Fruit fly (Drosophila melanogaster) whole organism, embryonic: Measurements from ENCODE around the gene CG8117.

Experiments used
- ATbp ChIP-seq: fragments of 200-800 bp; sonication (Bioruptor generic); optimal IDR thresholded peaks from 2 replicates; lab custom pipeline; 2017; ENCODE audit warnings: missing biosample characterization, mild to moderate bottlenecking, missing genetic modification characterization, missing genetic modification reagents
- BtbVII ChIP-seq: fragments of 200-800 bp; sonication (Bioruptor generic); optimal IDR thresholded peaks from 3 replicates; lab custom pipeline; 2017; ENCODE audit warnings: missing biosample characterization, mild to moderate bottlenecking, missing genetic modification characterization
- CG10462 ChIP-seq: fragments of 200-800 bp; sonication (Bioruptor generic); optimal IDR thresholded peaks from 2 replicates; lab custom pipeline; 2016; ENCODE audit warnings: missing biosample characterization, missing genetic modification characterization
- CG10543 ChIP-seq: fragments of 200-800 bp; sonication (Bioruptor generic); optimal IDR thresholded peaks from 3 replicates; lab custom pipeline; 2017; ENCODE audit warnings: missing biosample characterization, mild to moderate bottlenecking, missing genetic modification characterization, moderate library complexity
- CG10959 ChIP-seq: fragments of 200-800 bp; sonication (Bioruptor generic); IDR thresholded peaks from 2 replicates; pipeline ENCODE4 v1.3.6; 2022; ENCODE audit warnings: missing biosample characterization, missing genetic modification characterization
- CG11504 ChIP-seq: fragments of 200-800 bp; sonication (Bioruptor generic); optimal IDR thresholded peaks from 3 replicates; lab custom pipeline; 2019; ENCODE audit warnings: missing biosample characterization, mild to moderate bottlenecking, missing genetic modification characterization, moderate library complexity
- CG11723 ChIP-seq: fragments of 200-800 bp; sonication (Bioruptor generic); optimal IDR thresholded peaks from 2 replicates; lab custom pipeline; 2017; ENCODE audit warnings: missing biosample characterization, mild to moderate bottlenecking, missing genetic modification characterization
- CG12659 ChIP-seq: fragments of 200-800 bp; sonication (Bioruptor generic); optimal IDR thresholded peaks from 3 replicates; lab custom pipeline; 2017; ENCODE audit warnings: mild to moderate bottlenecking, missing biosample characterization, missing genetic modification reagents, missing genetic modification characterization
- CG1529 ChIP-seq: fragments of 200-800 bp; sonication (Bioruptor generic); optimal IDR thresholded peaks from 3 replicates; lab custom pipeline; 2018; ENCODE audit warnings: missing biosample characterization, missing genetic modification characterization
- CG17359 ChIP-seq: fragments of 200-800 bp; sonication (Bioruptor generic); optimal IDR thresholded peaks from 3 replicates; lab custom pipeline; 2018; ENCODE audit warnings: missing biosample characterization, mild to moderate bottlenecking, missing genetic modification characterization, moderate library complexity
- CG17385 ChIP-seq: fragments of 200-800 bp; sonication (Bioruptor generic); optimal IDR thresholded peaks from 3 replicates; lab custom pipeline; 2018; ENCODE audit warnings: missing biosample characterization, mild to moderate bottlenecking, missing genetic modification characterization
- CG1832 ChIP-seq: fragments of 200-800 bp; sonication (Bioruptor generic); optimal IDR thresholded peaks from 2 replicates; lab custom pipeline; 2017; ENCODE audit warnings: missing biosample characterization, mild to moderate bottlenecking, missing genetic modification characterization, inconsistent platforms
- CG3065 ChIP-seq: fragments of 200-800 bp; sonication (Bioruptor generic); optimal IDR thresholded peaks from 2 replicates; lab custom pipeline; 2016; ENCODE audit warnings: missing biosample characterization, missing genetic modification characterization
- CG4360 ChIP-seq: fragments of 200-800 bp; sonication (Bioruptor generic); IDR thresholded peaks from 2 replicates; pipeline ENCODE4 v1.3.6; 2022; ENCODE audit warnings: missing biosample characterization, missing genetic modification characterization
- CG4404 ChIP-seq: fragments of 200-800 bp; sonication (Bioruptor generic); IDR thresholded peaks from 2 replicates; pipeline ENCODE4 v1.3.6; 2022; ENCODE audit warnings: missing biosample characterization, missing genetic modification characterization
- CG5953 ChIP-seq: fragments of 200-800 bp; sonication (Bioruptor generic); IDR thresholded peaks from 2 replicates; pipeline ENCODE4 v1.3.6; 2022; ENCODE audit warnings: missing biosample characterization, missing genetic modification characterization
- CG6254 ChIP-seq: fragments of 200-800 bp; sonication (Bioruptor generic); optimal IDR thresholded peaks from 3 replicates; lab custom pipeline; 2017; ENCODE audit warnings: mild to moderate bottlenecking, missing biosample characterization, missing genetic modification reagents, missing genetic modification characterization
- CG7556 ChIP-seq: fragments of 200-800 bp; sonication (Bioruptor generic); optimal IDR thresholded peaks from 2 replicates; lab custom pipeline; 2017; ENCODE audit warnings: missing biosample characterization, mild to moderate bottlenecking, missing genetic modification characterization
- CG8359 ChIP-seq: fragments of 200-800 bp; sonication (Bioruptor generic); optimal IDR thresholded peaks from 2 replicates; lab custom pipeline; 2017; ENCODE audit warnings: missing biosample characterization, mild to moderate bottlenecking, missing genetic modification characterization, borderline replicate concordance
- CG8765 ChIP-seq: fragments of 200-800 bp; sonication (Bioruptor generic); IDR thresholded peaks from 2 replicates; pipeline ENCODE4 v1.3.6; 2022; ENCODE audit warnings: missing biosample characterization, missing genetic modification characterization
- CG9797 ChIP-seq: fragments of 200-800 bp; sonication (Bioruptor generic); optimal IDR thresholded peaks from 3 replicates; lab custom pipeline; 2018; ENCODE audit warnings: missing biosample characterization, mild to moderate bottlenecking, missing genetic modification characterization
- CoRest ChIP-seq: fragments of 200-800 bp; sonication (Bioruptor generic); optimal IDR thresholded peaks from 3 replicates; lab custom pipeline; 2018; ENCODE audit warnings: missing biosample characterization, mild to moderate bottlenecking, missing genetic modification characterization, moderate library complexity
- CrebB ChIP-seq: fragments of 200-800 bp; sonication (Bioruptor generic); optimal IDR thresholded peaks from 3 replicates; lab custom pipeline; 2018; ENCODE audit warnings: missing biosample characterization, mild to moderate bottlenecking, missing genetic modification characterization
- Drgx ChIP-seq: fragments of 200-800 bp; sonication (Bioruptor generic); IDR thresholded peaks from 2 replicates; pipeline ENCODE4 v1.3.6; 2022; ENCODE audit warnings: missing biosample characterization, missing genetic modification characterization
- HLH4C ChIP-seq: fragments of 200-800 bp; sonication (Bioruptor generic); IDR thresholded peaks from 3 replicates; pipeline ENCODE4 v1.3.6; 2022; ENCODE audit warnings: missing biosample characterization, missing genetic modification characterization; ENCODE audit not compliant: partially characterized antibody
- NFAT ChIP-seq: fragments of 200-800 bp; sonication (Bioruptor generic); IDR thresholded peaks from 2 replicates; pipeline ENCODE4 v1.3.6; 2022; ENCODE audit warnings: missing biosample characterization, missing genetic modification characterization
- Nf-YC ChIP-seq: fragments of 200-800 bp; optimal IDR thresholded peaks from 3 replicates; lab custom pipeline; 2019; ENCODE audit warnings: missing biosample characterization, mild to moderate bottlenecking, missing genetic modification characterization, moderate library complexity
- Spps ChIP-seq: fragments of 200-800 bp; sonication (Bioruptor generic); optimal IDR thresholded peaks from 2 replicates; lab custom pipeline; 2018; ENCODE audit warnings: missing biosample characterization, mild to moderate bottlenecking, missing genetic modification characterization
- Usf ChIP-seq: fragments of 200-800 bp; sonication (Bioruptor generic); optimal IDR thresholded peaks from 2 replicates; lab custom pipeline; 2017; ENCODE audit warnings: missing genotype, missing biosample characterization, missing genetic modification characterization
- al ChIP-seq: fragments of 200-800 bp; sonication (Bioruptor generic); IDR thresholded peaks from 2 replicates; pipeline ENCODE4 v1.3.6; 2022; ENCODE audit warnings: missing biosample characterization, missing genetic modification characterization
- bbx ChIP-seq: fragments of 200-800 bp; sonication (Bioruptor generic); IDR thresholded peaks from 2 replicates; pipeline ENCODE4 v1.3.6; 2022; ENCODE audit warnings: missing biosample characterization, missing genetic modification characterization; ENCODE audit not compliant: partially characterized antibody
- bsh ChIP-seq, 2 experiments: fragments of 200-800 bp; sonication (Bioruptor generic); optimal IDR thresholded peaks; 2 replicates each; lab custom pipeline; 2017 to 2018; ENCODE audit warnings: mild to moderate bottlenecking in 2 of 2, missing biosample characterization in 2 of 2, missing genetic modification characterization in 2 of 2, moderate library complexity in 1 of 2
- dmrt99B ChIP-seq: fragments of 200-800 bp; sonication (Bioruptor generic); optimal IDR thresholded peaks from 2 replicates; lab custom pipeline; 2018; ENCODE audit warnings: missing biosample characterization, mild to moderate bottlenecking, missing genetic modification characterization, moderate library complexity
- eve ChIP-seq, 2 experiments: fragments of >200 bp; optimal IDR thresholded peaks; 2 replicates each; lab custom pipeline; 2017; ENCODE audit warnings: missing biosample characterization in 2 of 2, missing genetic modification characterization in 2 of 2
- ind ChIP-seq: fragments of 200-800 bp; sonication (Bioruptor generic); optimal IDR thresholded peaks from 3 replicates; lab custom pipeline; 2016; ENCODE audit warnings: missing biosample characterization, missing genetic modification characterization
- jigr1 ChIP-seq: fragments of 200-800 bp; sonication (Bioruptor generic); IDR thresholded peaks from 3 replicates; pipeline ENCODE4 v1.3.6; 2022; ENCODE audit warnings: missing biosample characterization, missing genetic modification characterization
- knrl ChIP-seq: fragments of 200-800 bp; sonication (Bioruptor generic); IDR thresholded peaks from 3 replicates; pipeline ENCODE4 v1.3.6; 2022; ENCODE audit warnings: missing biosample characterization, missing genetic modification characterization; ENCODE audit not compliant: partially characterized antibody
- nom ChIP-seq: fragments of 200-800 bp; sonication (Bioruptor generic); optimal IDR thresholded peaks from 2 replicates; lab custom pipeline; 2017; ENCODE audit warnings: missing biosample characterization, missing genetic modification characterization, mild to moderate bottlenecking, moderate library complexity, missing genetic modification reagents
- phol ChIP-seq: fragments of 200-800 bp; sonication (Bioruptor generic); optimal IDR thresholded peaks from 3 replicates; lab custom pipeline; 2018; ENCODE audit warnings: missing biosample characterization, mild to moderate bottlenecking, missing genetic modification characterization, moderate library complexity
- run ChIP-seq: fragments of 200-800 bp; sonication (Bioruptor generic); optimal IDR thresholded peaks from 3 replicates; lab custom pipeline; 2018; ENCODE audit warnings: missing biosample characterization, mild to moderate bottlenecking, missing genetic modification characterization
- shn ChIP-seq: fragments of 200-800 bp; sonication (Bioruptor generic); optimal IDR thresholded peaks from 3 replicates; lab custom pipeline; 2016; ENCODE audit warnings: missing biosample characterization, missing genetic modification characterization
- sna ChIP-seq: fragments of 200-800 bp; sonication (Bioruptor generic); IDR thresholded peaks from 2 replicates; pipeline ENCODE4 v1.3.6; 2022; ENCODE audit warnings: missing biosample characterization, missing genetic modification characterization; ENCODE audit not compliant: partially characterized antibody
- sqz ChIP-seq: fragments of 200-800 bp; sonication (Bioruptor generic); optimal IDR thresholded peaks from 3 replicates; lab custom pipeline; 2018; ENCODE audit warnings: missing biosample characterization, mild to moderate bottlenecking, missing genetic modification characterization
- tup ChIP-seq: fragments of 200-800 bp; sonication (Bioruptor generic); optimal IDR thresholded peaks from 2 replicates; lab custom pipeline; 2016; ENCODE audit warnings: missing biosample characterization, mild to moderate bottlenecking, missing genetic modification characterization, moderate library complexity
- vfl ChIP-seq: fragments of 200-800 bp; sonication (Bioruptor generic); optimal IDR thresholded peaks from 2 replicates; lab custom pipeline; 2016; ENCODE audit warnings: missing biosample characterization, missing genetic modification characterization
- vvl ChIP-seq: fragments of 200-800 bp; sonication (Bioruptor generic); IDR thresholded peaks from 2 replicates; pipeline ENCODE4 v1.3.6; 2022; ENCODE audit warnings: missing biosample characterization, missing genetic modification characterization
- z ChIP-seq: fragments of 200-800 bp; sonication (Bioruptor generic); IDR thresholded peaks from 3 replicates; pipeline ENCODE4 v1.3.6; 2022; ENCODE audit warnings: missing biosample characterization, missing genetic modification characterization

The CG8117 gene

dm6 chrX:15619631-15619960, 24.4 kb upstream of the CG8117 start (continued):
- TF ChIP-seq CG1529 (GFP tag; lab: Kevin White, UChicago) (peak; percentile 8), BtbVII (GFP tag; lab: Kevin White, UChicago) (peak; percentile 23), CG5953 (GFP tag; lab: Robert Waterston, UW) (no peak), CG8765 (GFP tag; lab: Robert Waterston, UW) (no peak), bbx (no peak), CrebB (tag; lab: Kevin White, UChicago) (peak; percentile 1), CoRest (peak; percentile 0), CG7556 (peak; percentile 0), ATbp (GFP tag; lab: Kevin White, UChicago) (peak; percentile 35), CG1832 (GFP tag; lab: Kevin White, UChicago) (peak; percentile 8), dmrt99B (tag; lab: Kevin White, UChicago) (peak; percentile 3), CG10959 (GFP tag; lab: Robert Waterston, UW) (no peak; the same call in 1 of the 2 replicates), CG4404 (GFP tag; lab: Robert Waterston, UW) (0 out of 2 replicates have a peak, but pooled peaks have one; percentile 3), sqz (GFP tag; lab: Kevin White, UChicago) (peak; percentile 72), knrl (GFP tag; lab: Robert Waterston, UW) (peak; percentile 12; the same call in 1 of the 3 replicates), z (GFP tag; lab: Robert Waterston, UW) (0 out of 3 replicates have a peak, but pooled peaks have one; percentile 41), CG6254 (GFP tag; lab: Kevin White, UChicago) (peak; percentile 30), run (tag; lab: Kevin White, UChicago) (peak; percentile 34)
- TF ChIP-seq, all 482 proteins: peak for 39

- TF ChIP-seq Spps (no peak), CG8359 (GFP tag; lab: Kevin White, UChicago) (peak; percentile 94), jigr1 (no peak), CG4360 (peak; percentile 34; the same call in 1 of the 2 replicates), CG10462 (no peak), bsh (GFP tag; optimal IDR thresholded peaks at IDR 0.05; lab: Kevin White, UChicago) (peak in 1 of 2 experiments; percentile 54), vvl (no peak), CG17385 (GFP tag; lab: Kevin White, UChicago) (no peak), Drgx (GFP tag; lab: Robert Waterston, UW) (peak; percentile 61), eve (GFP tag; optimal IDR thresholded peaks at IDR 0.05; lab: Kevin White, UChicago) (no peak), CG3065 (no peak), CG11504 (tag; lab: Kevin White, UChicago) (peak; percentile 26), CG10543 (GFP tag; lab: Kevin White, UChicago) (no peak), nom (peak; percentile 4)
These were observed 23.4 kb upstream of the CG8117 start for dm6 chrX:15620439-15621227.

dm6 chrX:15622970-15623402, 21.0 kb upstream of the CG8117 start:
- TF ChIP-seq Usf = no peak
- TF ChIP-seq phol = peak; percentile 72
- no peak for TF ChIP-seq CG9797
- TF ChIP-seq CG11723 (GFP tag; lab: Kevin White, UChicago) = peak; percentile 45
- no peak for TF ChIP-seq sna
- peak; percentile 67 for TF ChIP-seq CG12659 (GFP tag; lab: Kevin White, UChicago)
- TF ChIP-seq ind (GFP tag; lab: Kevin White, UChicago) = peak; percentile 79
- no peak for TF ChIP-seq tup (GFP tag; lab: Kevin White, UChicago)
- peak; percentile 84 for TF ChIP-seq NFAT (GFP tag; lab: Robert Waterston, UW)
- TF ChIP-seq vfl (GFP tag; lab: Kevin White, UChicago) = no peak
- TF ChIP-seq CG17359 = peak; percentile 83
- no peak for TF ChIP-seq CG8765 (GFP tag; lab: Robert Waterston, UW)
- TF ChIP-seq HLH4C (GFP tag; lab: Robert Waterston, UW) = no peak
- TF ChIP-seq al (GFP tag; lab: Robert Waterston, UW) = peak; percentile 88
- peak; percentile 64 for TF ChIP-seq shn (GFP tag; lab: Kevin White, UChicago)
- peak; percentile 2 for TF ChIP-seq Nf-YC (tag; lab: Kevin White, UChicago)
